Worm (Caenorhabditis elegans) whole organism, L2 larva: ENCODE measurements around the gene F28F5.6.

Source experiments
- F13H6.1 ChIP-seq: sonication (generic microtip); optimal IDR thresholded peaks from 2 replicates; lab custom pipeline; 2016; ENCODE audit warnings: missing genetic modification characterization, missing compliant biosample characterization
- ama-1 ChIP-seq: fragments of 150-350 bp; optimal IDR thresholded peaks from 2 replicates; lab custom pipeline; 2018; ENCODE audit warnings: inconsistent platforms
- dmd-4 ChIP-seq: sonication (generic microtip); optimal IDR thresholded peaks from 2 replicates; lab custom pipeline; 2017; ENCODE audit warnings: missing biosample characterization, missing genetic modification characterization
- lin-39 ChIP-seq: fragments of 150-350 bp; optimal IDR thresholded peaks from 2 replicates; lab custom pipeline; 2014; ENCODE audit warnings: missing biosample characterization, missing genetic modification reagents, missing genetic modification characterization
- nhr-23 ChIP-seq: fragments of 150-350 bp; optimal IDR thresholded peaks from 2 replicates; lab custom pipeline; 2014; ENCODE audit warnings: missing biosample characterization, missing genetic modification reagents, missing genetic modification characterization
- nhr-25 ChIP-seq: fragments of 150-350 bp; sonication (generic microtip); optimal IDR thresholded peaks from 3 replicates; lab custom pipeline; 2014; ENCODE audit warnings: missing biosample characterization, missing genetic modification characterization
- sma-9 ChIP-seq, 2 experiments: fragments of 150-350 bp in 1 of 2; sonication (generic microtip) in 1 of 2; optimal IDR thresholded peaks; 2 replicates each; lab custom pipeline; 2014 to 2016; ENCODE audit warnings: missing genetic modification characterization in 2 of 2, mild to moderate bottlenecking in 1 of 2, missing biosample characterization in 1 of 2, missing compliant biosample characterization in 1 of 2, missing genetic modification reagents in 1 of 2, moderate library complexity in 1 of 2
- snpc-4 ChIP-seq: fragments of 150-350 bp; optimal IDR thresholded peaks from 2 replicates; lab custom pipeline; 2014; ENCODE audit warnings: missing biosample characterization, missing genetic modification characterization
- unc-55 ChIP-seq: fragments of 150-350 bp; sonication (generic microtip); optimal IDR thresholded peaks from 3 replicates; lab custom pipeline; 2014; ENCODE audit warnings: missing biosample characterization, missing genetic modification reagents, missing genetic modification characterization
- unc-62 ChIP-seq: fragments of 150-350 bp; optimal IDR thresholded peaks from 2 replicates; lab custom pipeline; 2014; ENCODE audit warnings: missing biosample characterization, missing genetic modification reagents, missing genetic modification characterization
- zag-1 ChIP-seq: fragments of 150-350 bp; optimal IDR thresholded peaks from 2 replicates; lab custom pipeline; 2014; ENCODE audit warnings: missing biosample characterization, missing genetic modification characterization
- ztf-4 ChIP-seq: fragments of 150-350 bp; optimal IDR thresholded peaks from 2 replicates; lab custom pipeline; 2014; ENCODE audit warnings: missing biosample characterization, missing genetic modification characterization

ce11 chrIII:6850255-6850654 lies 31.1 kb upstream of the F28F5.6 start, which contains the start of gene srv-1:
- TF ChIP-seq unc-55 (GFP tag; lab: Kevin White, UChicago) (no peak), snpc-4 (tag; lab: Kevin White, UChicago) (no peak), ama-1 (lab: Kevin White, UChicago) (no peak), unc-62 (no peak), nhr-23 (tag; lab: Kevin White, UChicago) (no peak), F13H6.1 (tag; lab: Kevin White, UChicago) (peak; percentile 36), ztf-4 (no peak), zag-1 (tag; lab: Kevin White, UChicago) (no peak), sma-9 (GFP tag; optimal IDR thresholded peaks at IDR 0.05; lab: Kevin White, UChicago) (peak; percentile 85), sma-9 (tag; optimal IDR thresholded peaks at IDR 0.05; lab: Kevin White, UChicago) (no peak), dmd-4 (tag; lab: Kevin White, UChicago) (no peak), lin-39 (tag; lab: Kevin White, UChicago) (no peak), nhr-25 (no peak)
